Fruit fly (Drosophila melanogaster) whole organism, embryonic: ENCODE measurements around the gene CG12106.

Experiments used
- Awh ChIP-seq: fragments of 200-800 bp; sonication (Bioruptor generic); IDR thresholded peaks from 2 replicates; pipeline ENCODE4, ENCODE4 v1.3.6; 2022; ENCODE audit warnings: missing biosample characterization, missing genetic modification characterization
- CG10959 ChIP-seq: fragments of 200-800 bp; sonication (Bioruptor generic); IDR thresholded peaks from 2 replicates; pipeline ENCODE4 v1.3.6; 2022; ENCODE audit warnings: missing biosample characterization, missing genetic modification characterization
- CG11560 ChIP-seq: fragments of 200-800 bp; sonication (Bioruptor generic); IDR thresholded peaks from 3 replicates; pipeline ENCODE4 v1.3.6; 2022; ENCODE audit warnings: missing biosample characterization, missing genetic modification characterization
- CG12071 ChIP-seq: fragments of 200-800 bp; sonication (Bioruptor generic); optimal IDR thresholded peaks from 3 replicates; lab custom pipeline; 2018; ENCODE audit warnings: missing biosample characterization, mild to moderate bottlenecking, missing genetic modification characterization
- CG14965 ChIP-seq: fragments of 200-800 bp; sonication (Bioruptor generic); optimal IDR thresholded peaks from 2 replicates; lab custom pipeline; 2016; ENCODE audit warnings: missing biosample characterization, missing genetic modification characterization, borderline replicate concordance
- CG15011 ChIP-seq: fragments of 200-800 bp; sonication (Bioruptor generic); optimal IDR thresholded peaks from 3 replicates; lab custom pipeline; 2018; ENCODE audit warnings: missing biosample characterization, mild to moderate bottlenecking, missing genetic modification characterization
- CG18262 ChIP-seq: fragments of 200-800 bp; optimal IDR thresholded peaks from 3 replicates; lab custom pipeline; 2019; ENCODE audit warnings: missing biosample characterization, mild to moderate bottlenecking, missing genetic modification characterization, moderate library complexity
- CG2116 ChIP-seq: fragments of 200-800 bp; sonication (Bioruptor generic); optimal IDR thresholded peaks from 3 replicates; lab custom pipeline; 2018; ENCODE audit warnings: missing biosample characterization, mild to moderate bottlenecking, missing genetic modification characterization
- CG2120 ChIP-seq: fragments of 200-800 bp; sonication (Bioruptor generic); optimal IDR thresholded peaks from 3 replicates; lab custom pipeline; 2016; ENCODE audit warnings: missing biosample characterization, missing genetic modification characterization
- CG32532 ChIP-seq: fragments of 200-800 bp; sonication (Bioruptor generic); IDR thresholded peaks from 2 replicates; pipeline ENCODE4 v1.3.6; 2022; ENCODE audit warnings: missing biosample characterization, missing genetic modification characterization
- CG32767 ChIP-seq: fragments of 200-800 bp; sonication (Bioruptor generic); IDR thresholded peaks from 2 replicates; pipeline ENCODE4 v1.3.6; 2022; ENCODE audit warnings: missing biosample characterization, missing genetic modification characterization
- CG4282 ChIP-seq: fragments of 200-800 bp; sonication (Bioruptor generic); optimal IDR thresholded peaks from 2 replicates; lab custom pipeline; 2016; ENCODE audit warnings: missing biosample characterization, missing genetic modification characterization
- CG6254 ChIP-seq: fragments of 200-800 bp; sonication (Bioruptor generic); optimal IDR thresholded peaks from 3 replicates; lab custom pipeline; 2017; ENCODE audit warnings: mild to moderate bottlenecking, missing biosample characterization, missing genetic modification reagents, missing genetic modification characterization
- CG6272 ChIP-seq: fragments of 200-800 bp; sonication (Bioruptor generic); IDR thresholded peaks from 2 replicates; pipeline ENCODE4 v1.3.6; 2022; ENCODE audit warnings: missing biosample characterization, missing genetic modification characterization
- CG8290 ChIP-seq, 3 experiments: fragments of 200-800 bp; sonication (Bioruptor generic); optimal IDR thresholded peaks; 2 replicates each; lab custom pipeline; 2016 to 2019; ENCODE audit warnings: missing biosample characterization in 3 of 3, missing genetic modification characterization in 3 of 3, mild to moderate bottlenecking in 2 of 3, moderate library complexity in 1 of 3
- Chrac-16 ChIP-seq: fragments of 200-800 bp; sonication (Bioruptor generic); optimal IDR thresholded peaks from 3 replicates; lab custom pipeline; 2016; ENCODE audit warnings: missing biosample characterization, missing genetic modification characterization
- Dbx ChIP-seq: fragments of 200-800 bp; sonication (Bioruptor generic); IDR thresholded peaks from 3 replicates; pipeline ENCODE4 v1.3.6; 2022; ENCODE audit warnings: missing biosample characterization, missing genetic modification characterization
- Fer2 ChIP-seq: fragments of 200-800 bp; sonication (Bioruptor generic); optimal IDR thresholded peaks from 2 replicates; lab custom pipeline; 2018; ENCODE audit warnings: missing biosample characterization, mild to moderate bottlenecking, missing genetic modification characterization, moderate library complexity
- Hmx ChIP-seq: fragments of 200-800 bp; sonication (Bioruptor generic); optimal IDR thresholded peaks from 2 replicates; lab custom pipeline; 2016; ENCODE audit warnings: missing biosample characterization, missing genetic modification characterization
- Hr51 ChIP-seq, 2 experiments: fragments of 200-800 bp; sonication (Bioruptor generic); optimal IDR thresholded peaks; 2 replicates in 1 of 2; 3 replicates in 1 of 2; lab custom pipeline; 2016 to 2018; ENCODE audit warnings: missing biosample characterization in 2 of 2, missing genetic modification characterization in 2 of 2, mild to moderate bottlenecking in 1 of 2, moderate library complexity in 1 of 2
- Kr ChIP-seq: fragments of 200-800 bp; sonication (Bioruptor generic); optimal IDR thresholded peaks from 2 replicates; lab custom pipeline; 2017; ENCODE audit warnings: missing biosample characterization, mild to moderate bottlenecking, missing genetic modification characterization
- Mad ChIP-seq: fragments of 200-800 bp; sonication (Bioruptor generic); optimal IDR thresholded peaks from 2 replicates; lab custom pipeline; 2016; ENCODE audit warnings: missing biosample characterization, missing genetic modification characterization
- Mes4 ChIP-seq: fragments of 200-800 bp; sonication (Bioruptor generic); optimal IDR thresholded peaks from 2 replicates; lab custom pipeline; 2016; ENCODE audit warnings: missing biosample characterization, missing genetic modification characterization
- Mrtf ChIP-seq: fragments of 200-800 bp; sonication (Bioruptor generic); IDR thresholded peaks from 3 replicates; pipeline ENCODE4 v1.3.6; 2022; ENCODE audit warnings: missing biosample characterization, missing genetic modification characterization
- NFAT ChIP-seq: fragments of 200-800 bp; sonication (Bioruptor generic); IDR thresholded peaks from 2 replicates; pipeline ENCODE4 v1.3.6; 2022; ENCODE audit warnings: missing biosample characterization, missing genetic modification characterization
- Neu2 ChIP-seq: fragments of 200-800 bp; sonication (Bioruptor generic); optimal IDR thresholded peaks from 3 replicates; lab custom pipeline; 2016; ENCODE audit warnings: missing biosample characterization, missing genetic modification characterization, borderline replicate concordance
- Rx ChIP-seq: fragments of 200-800 bp; sonication (Bioruptor generic); IDR thresholded peaks from 2 replicates; pipeline ENCODE4 v1.3.6; 2022; ENCODE audit warnings: missing biosample characterization, missing genetic modification characterization
- Vsx1 ChIP-seq: fragments of 200-800 bp; sonication (Bioruptor generic); optimal IDR thresholded peaks from 2 replicates; lab custom pipeline; 2017; ENCODE audit warnings: missing biosample characterization, mild to moderate bottlenecking, missing genetic modification characterization, missing genetic modification reagents
- bowl ChIP-seq: fragments of 200-800 bp; sonication (Bioruptor generic); IDR thresholded peaks from 2 replicates; pipeline ENCODE4 v1.3.6; 2022; ENCODE audit warnings: missing biosample characterization, missing genetic modification characterization
- bsh ChIP-seq, 2 experiments: fragments of 200-800 bp; sonication (Bioruptor generic); optimal IDR thresholded peaks; 2 replicates each; lab custom pipeline; 2017 to 2018; ENCODE audit warnings: mild to moderate bottlenecking in 2 of 2, missing biosample characterization in 2 of 2, missing genetic modification characterization in 2 of 2, moderate library complexity in 1 of 2
- cas ChIP-seq: fragments of 200-800 bp; sonication (Bioruptor generic); IDR thresholded peaks from 2 replicates; pipeline ENCODE4 v1.3.6; 2022; ENCODE audit warnings: missing biosample characterization, missing genetic modification characterization
- cato ChIP-seq: fragments of 200-800 bp; sonication (Bioruptor generic); optimal IDR thresholded peaks from 2 replicates; lab custom pipeline; 2016; ENCODE audit warnings: missing biosample characterization, missing genetic modification characterization, borderline replicate concordance
- croc ChIP-seq: fragments of 200-800 bp; sonication (Bioruptor generic); conservative IDR thresholded peaks from 3 replicates; pipeline ENCODE4 v1.3.6; 2022; ENCODE audit warnings: missing biosample characterization, missing genetic modification characterization
- disco-r ChIP-seq: fragments of 200-800 bp; sonication (Bioruptor generic); optimal IDR thresholded peaks from 2 replicates; lab custom pipeline; 2016; ENCODE audit warnings: missing biosample characterization, missing genetic modification characterization
- gfzf ChIP-seq: fragments of 200-800 bp; sonication (Bioruptor generic); optimal IDR thresholded peaks from 2 replicates; lab custom pipeline; 2016; ENCODE audit warnings: missing biosample characterization, mild to moderate bottlenecking, missing genetic modification characterization, moderate library complexity
- ham ChIP-seq: fragments of 200-800 bp; sonication (Bioruptor generic); IDR thresholded peaks from 2 replicates; pipeline ENCODE4 v1.3.6; 2022; ENCODE audit warnings: missing biosample characterization, missing genetic modification characterization
- her ChIP-seq: fragments of 200-800 bp; sonication (Bioruptor generic); optimal IDR thresholded peaks from 2 replicates; lab custom pipeline; 2016; ENCODE audit warnings: missing biosample characterization, missing genetic modification characterization
- lbe ChIP-seq: fragments of 200-800 bp; sonication (Bioruptor generic); optimal IDR thresholded peaks from 2 replicates; lab custom pipeline; 2016; ENCODE audit warnings: missing biosample characterization, mild to moderate bottlenecking, missing genetic modification characterization
- lola ChIP-seq, 3 experiments: fragments of >200 bp in 2 of 3; fragments of 200-800 bp in 1 of 3; sonication (Bioruptor generic) in 1 of 3; optimal IDR thresholded peaks; 2 replicates each; lab custom pipeline; 2017 to 2019; ENCODE audit warnings: missing biosample characterization in 3 of 3, missing genetic modification characterization in 3 of 3, mild to moderate bottlenecking in 1 of 3, moderate library complexity in 1 of 3
- maf-S ChIP-seq: fragments of 200-800 bp; sonication (Bioruptor generic); optimal IDR thresholded peaks from 2 replicates; lab custom pipeline; 2016; ENCODE audit warnings: missing biosample characterization, missing genetic modification characterization
- pan ChIP-seq, 4 experiments: fragments of >200 bp in 3 of 4; fragments of 200-800 bp in 1 of 4; sonication (Bioruptor generic) in 1 of 4; optimal IDR thresholded peaks in 3 of 4; IDR thresholded peaks in 1 of 4; 2 replicates each; pipeline versions ENCODE4 v1.3.6 to Lab custom; 2017 to 2022; ENCODE audit warnings: missing biosample characterization in 2 of 4, missing genetic modification characterization in 2 of 4, mixed read lengths in 1 of 4
- pzg ChIP-seq: fragments of 200-800 bp; sonication (Bioruptor generic); optimal IDR thresholded peaks from 3 replicates; lab custom pipeline; 2018; ENCODE audit warnings: missing biosample characterization, mild to moderate bottlenecking, missing genetic modification characterization, moderate library complexity
- sob ChIP-seq: fragments of 200-800 bp; sonication (Bioruptor generic); IDR thresholded peaks from 2 replicates; pipeline ENCODE4 v1.3.6; 2022; ENCODE audit warnings: missing biosample characterization, missing genetic modification characterization
- sqz ChIP-seq: fragments of 200-800 bp; sonication (Bioruptor generic); optimal IDR thresholded peaks from 3 replicates; lab custom pipeline; 2018; ENCODE audit warnings: missing biosample characterization, mild to moderate bottlenecking, missing genetic modification characterization
- tap ChIP-seq: fragments of 200-800 bp; optimal IDR thresholded peaks from 3 replicates; lab custom pipeline; 2019; ENCODE audit warnings: missing biosample characterization, mild to moderate bottlenecking, missing genetic modification characterization, moderate library complexity
- tna ChIP-seq: fragments of 200-800 bp; sonication (Bioruptor generic); IDR thresholded peaks from 2 replicates; pipeline ENCODE4 v1.3.6; 2022; ENCODE audit warnings: missing biosample characterization, missing genetic modification characterization; ENCODE audit not compliant: partially characterized antibody
- wek ChIP-seq: fragments of 200-800 bp; sonication (Bioruptor generic); optimal IDR thresholded peaks from 3 replicates; lab custom pipeline; 2018; ENCODE audit warnings: missing biosample characterization, mild to moderate bottlenecking, missing genetic modification characterization, moderate library complexity
- wor ChIP-seq: fragments of 200-800 bp; sonication (Bioruptor generic); IDR thresholded peaks from 2 replicates; pipeline ENCODE4 v1.3.6; 2022; ENCODE audit warnings: missing biosample characterization, missing genetic modification characterization
- zen ChIP-seq: fragments of 200-800 bp; sonication (Bioruptor generic); optimal IDR thresholded peaks from 3 replicates; lab custom pipeline; 2018; ENCODE audit warnings: missing biosample characterization, mild to moderate bottlenecking, missing genetic modification characterization, moderate library complexity

Gene CG12106

dm6 chrX:9193604-9194003, at the start of gene CG12106:
CG12106 (plus strand) TSS chrX:9193898.
- TF ChIP-seq CG2116 (GFP tag; lab: Kevin White, UChicago) (peak; percentile 3), cato (GFP tag; lab: Kevin White, UChicago) (no peak), Hr51 (GFP tag; optimal IDR thresholded peaks at IDR 0.05; lab: Kevin White, UChicago) (peak in 1 of 2 experiments; percentile 48), CG32532 (GFP tag; lab: Robert Waterston, UW) (no peak; the same call in 1 of the 2 replicates), Vsx1 (no peak), sob (GFP tag; lab: Robert Waterston, UW) (0 out of 2 replicates have a peak, but pooled peaks have one; percentile 13), CG14965 (GFP tag; lab: Kevin White, UChicago) (no peak), CG4282 (no peak), Chrac-16 (GFP tag; lab: Kevin White, UChicago) (peak; percentile 44), pzg (peak; percentile 30), Mrtf (GFP tag; lab: Robert Waterston, UW) (peak; percentile 24; the same call in 1 of the 3 replicates), tap (tag; lab: Kevin White, UChicago) (no peak), croc (GFP tag; lab: Robert Waterston, UW) (no peak; the same call in 2 of the 3 replicates), wek (no peak), CG32767 (GFP tag; lab: Robert Waterston, UW) (no peak), CG11560 (tag; lab: Robert Waterston, UW) (no peak), Fer2 (tag; lab: Kevin White, UChicago) (no peak), lbe (GFP tag; lab: Kevin White, UChicago) (peak; percentile 12), CG12071 (GFP tag; lab: Kevin White, UChicago) (no peak), CG6254 (GFP tag; lab: Kevin White, UChicago) (peak; percentile 31), pan (optimal IDR thresholded peaks at IDR 0.05; lab: Kevin White, UChicago) (no peak), pan (GFP tag; optimal IDR thresholded peaks at IDR 0.05 in 1 of 2, IDR thresholded peaks at IDR 0.05 in 1 of 2) (peak in 1 of 2 experiments; percentile 44), Mad (GFP tag; lab: Kevin White, UChicago) (no peak), Dbx (GFP tag; lab: Robert Waterston, UW) (0 out of 3 replicates have a peak, but pooled peaks have one; percentile 23), CG6272 (GFP tag; lab: Robert Waterston, UW) (no peak), CG18262 (peak; percentile 36), cas (GFP tag; lab: Robert Waterston, UW) (no peak), disco-r (no peak), sqz (GFP tag; lab: Kevin White, UChicago) (no peak), CG15011 (no peak), CG2120 (peak; percentile 74), tna (GFP tag; lab: Robert Waterston, UW) (no peak), Neu2 (no peak), zen (no peak), Mes4 (GFP tag; lab: Kevin White, UChicago) (no peak), wor (GFP tag; lab: Robert Waterston, UW) (no peak), bsh (GFP tag; optimal IDR thresholded peaks at IDR 0.05; lab: Kevin White, UChicago) (peak in 1 of 2 experiments; percentile 46), lola (GFP tag; optimal IDR thresholded peaks at IDR 0.05; lab: Kevin White, UChicago) (peak in 1 of 3 experiments; percentile 27), ham (GFP tag; lab: Robert Waterston, UW) (no peak), Rx (GFP tag; lab: Robert Waterston, UW) (0 out of 2 replicates have a peak, but pooled peaks have one; percentile 37), her (no peak), maf-S (no peak), Awh (GFP tag; lab: Robert Waterston, UW) (no peak), bowl (GFP tag; lab: Robert Waterston, UW) (no peak), gfzf (GFP tag; lab: Kevin White, UChicago) (no peak), Kr (GFP tag; lab: Kevin White, UChicago) (no peak), NFAT (no peak), CG8290 (GFP tag; optimal IDR thresholded peaks at IDR 0.05; lab: Kevin White, UChicago) (no peak), CG8290 (tag; optimal IDR thresholded peaks at IDR 0.05; lab: Kevin White, UChicago) (peak in 1 of 2 experiments; percentile 72), Hmx (GFP tag; lab: Kevin White, UChicago) (no peak), CG10959 (no peak)
